Worm (Caenorhabditis elegans): ENCODE results near the gene bre-5.
A peak's percentile ranks its signal among the peaks of the same experiment; 100 is the strongest.

DNA sequence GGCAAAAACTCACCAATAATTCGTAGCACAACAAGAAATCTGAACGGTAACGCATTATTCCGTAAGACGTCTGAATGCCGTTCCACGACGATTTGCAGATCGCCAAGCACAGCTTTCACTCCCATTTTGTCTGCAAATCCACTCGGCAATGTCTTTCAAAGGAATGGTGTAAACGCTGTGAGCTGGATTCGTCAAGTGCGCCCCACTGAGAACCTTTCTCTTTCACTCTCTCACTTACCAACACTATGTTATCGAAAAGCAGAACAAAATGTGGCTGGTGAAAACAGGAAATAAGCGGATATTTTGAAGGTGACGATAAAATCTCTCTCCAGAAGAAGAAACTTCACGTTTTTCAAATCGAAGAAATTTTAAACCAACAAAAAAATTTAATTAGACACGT lies 37.9 kb upstream of the bre-5 start:
- TF ChIP-seq bed-3 (GFP tag; optimal IDR thresholded peaks at IDR 0.05), result no peak
- no peak for TF ChIP-seq ces-1 (GFP tag; optimal IDR thresholded peaks at IDR 0.05)
- peak; percentile 58 for TF ChIP-seq blmp-1 (tag; optimal IDR thresholded peaks at IDR 0.05)
- TF ChIP-seq lin-13 (tag; optimal IDR thresholded peaks at IDR 0.05), result no peak
- TF ChIP-seq sptf-1 (tag; optimal IDR thresholded peaks at IDR 0.05), result no peak
- no peak for TF ChIP-seq sem-2 (GFP tag; optimal IDR thresholded peaks at IDR 0.05)
- no peak for TF ChIP-seq nhr-76 (tag; optimal IDR thresholded peaks at IDR 0.05)
- peak; percentile 36 for TF ChIP-seq ham-2 (GFP tag; optimal IDR thresholded peaks at IDR 0.05)
- TF ChIP-seq ztf-11 (tag; optimal IDR thresholded peaks at IDR 0.05), result no peak

Measured in whole organism, mixed stage, embryonic.